Fruit fly (Drosophila melanogaster): Measurements from ENCODE around the gene Neos.

Gene Neos

dm6 chr3L:7250469-7250868 lies 9.0 kb downstream of the Neos start, which contains the start of gene MED4 (continued):
- TF ChIP-seq CG10565 (GFP tag; optimal IDR thresholded peaks at IDR 0.05) (no peak), Dp (GFP tag; optimal IDR thresholded peaks at IDR 0.05) (peak; percentile 45), psq (GFP tag; optimal IDR thresholded peaks at IDR 0.05) (peak; percentile 11), az2 (GFP tag; optimal IDR thresholded peaks at IDR 0.05) (peak; percentile 81), Myb (GFP tag; optimal IDR thresholded peaks at IDR 0.05) (peak; percentile 75), TFAM (GFP tag; optimal IDR thresholded peaks at IDR 0.05) (no peak), CG18476 (GFP tag; optimal IDR thresholded peaks at IDR 0.05) (peak; percentile 55), phol (tag; optimal IDR thresholded peaks at IDR 0.05) (peak; percentile 82), salm (tag; optimal IDR thresholded peaks at IDR 0.05) (peak; percentile 36), otp (GFP tag; IDR thresholded peaks at IDR 0.05) (peak; percentile 59; the same call in 1 of the 3 replicates), pho (GFP tag; optimal IDR thresholded peaks at IDR 0.05) (peak; percentile 86), CG18619 (GFP tag; optimal IDR thresholded peaks at IDR 0.05) (peak; percentile 50), CG4854 (GFP tag; optimal IDR thresholded peaks at IDR 0.05) (peak; percentile 69), Camta (GFP tag; optimal IDR thresholded peaks at IDR 0.05) (peak; percentile 81), CG3847 (GFP tag; IDR thresholded peaks at IDR 0.05) (peak; percentile 86), nmo (GFP tag; optimal IDR thresholded peaks at IDR 0.05) (peak; percentile 74), CG4820 (GFP tag; optimal IDR thresholded peaks at IDR 0.05) (peak; percentile 60), fd102C (GFP tag; optimal IDR thresholded peaks at IDR 0.05) (no peak), NC2β (GFP tag; optimal IDR thresholded peaks at IDR 0.05) (peak; percentile 89), CG17359 (tag; optimal IDR thresholded peaks at IDR 0.05) (peak; percentile 69), dmrt11E (tag; optimal IDR thresholded peaks at IDR 0.05) (peak; percentile 43), CG2712 (tag; optimal IDR thresholded peaks at IDR 0.05) (peak; percentile 77), sens (GFP tag) (peak; percentile 97), CG8290 (GFP tag; optimal IDR thresholded peaks at IDR 0.05) (peak; percentile 55), CG8290 (tag; optimal IDR thresholded peaks at IDR 0.05) (peak in 1 of 2 experiments; percentile 92), vfl (GFP tag; optimal IDR thresholded peaks at IDR 0.05) (peak; percentile 51), CG42726 (GFP tag; IDR thresholded peaks at IDR 0.05; ENCODE audit: partially characterized antibody) (no peak), dpn (GFP tag; optimal IDR thresholded peaks at IDR 0.05) (peak; percentile 86 to 92), CG10366 (GFP tag; IDR thresholded peaks at IDR 0.05) (peak; percentile 81), tap (tag; optimal IDR thresholded peaks at IDR 0.05) (peak; percentile 52), CG11085 (GFP tag; IDR thresholded peaks at IDR 0.05) (peak; percentile 79), CG4282 (GFP tag; optimal IDR thresholded peaks at IDR 0.05) (peak; percentile 50), bsh (GFP tag; optimal IDR thresholded peaks at IDR 0.05) (peak; percentile 48 to 71), sc (optimal IDR thresholded peaks at IDR 0.05) (no peak), sc (GFP tag; optimal IDR thresholded peaks at IDR 0.05) (no peak), CG9727 (GFP tag; optimal IDR thresholded peaks at IDR 0.05) (peak; percentile 74), ci (GFP tag; IDR thresholded peaks at IDR 0.05) (peak; percentile 89), lbe (GFP tag; optimal IDR thresholded peaks at IDR 0.05) (peak; percentile 48), CG2889 (GFP tag; IDR thresholded peaks at IDR 0.05) (peak; percentile 61; the same call in 2 of the 3 replicates), CG3995 (GFP tag; optimal IDR thresholded peaks at IDR 0.05) (peak; percentile 29), CG13296 (GFP tag; optimal IDR thresholded peaks at IDR 0.05) (peak; percentile 60), Elba2 (GFP tag; optimal IDR thresholded peaks at IDR 0.05) (no peak), gsb (GFP tag; IDR thresholded peaks at IDR 0.05) (peak; percentile 49), CG4328 (GFP tag; optimal IDR thresholded peaks at IDR 0.05) (no peak), wdn (GFP tag; IDR thresholded peaks at IDR 0.05) (peak; percentile 67), Mad (GFP tag; optimal IDR thresholded peaks at IDR 0.05) (peak; percentile 62), Jarid2 (GFP tag; optimal IDR thresholded peaks at IDR 0.05) (no peak), sd (tag; optimal IDR thresholded peaks at IDR 0.05) (peak; percentile 68), Oaz (GFP tag; IDR thresholded peaks at IDR 0.05) (no peak), Dip3 (GFP tag; optimal IDR thresholded peaks at IDR 0.05) (peak; percentile 65), zf30C (GFP tag; optimal IDR thresholded peaks at IDR 0.05) (peak; percentile 97), NfI (GFP tag; optimal IDR thresholded peaks at IDR 0.05) (peak; percentile 82)

Measured in whole organism, embryonic.